Worm (Caenorhabditis elegans): Measurements from ENCODE around the gene Y105C5B.11.

DNA sequence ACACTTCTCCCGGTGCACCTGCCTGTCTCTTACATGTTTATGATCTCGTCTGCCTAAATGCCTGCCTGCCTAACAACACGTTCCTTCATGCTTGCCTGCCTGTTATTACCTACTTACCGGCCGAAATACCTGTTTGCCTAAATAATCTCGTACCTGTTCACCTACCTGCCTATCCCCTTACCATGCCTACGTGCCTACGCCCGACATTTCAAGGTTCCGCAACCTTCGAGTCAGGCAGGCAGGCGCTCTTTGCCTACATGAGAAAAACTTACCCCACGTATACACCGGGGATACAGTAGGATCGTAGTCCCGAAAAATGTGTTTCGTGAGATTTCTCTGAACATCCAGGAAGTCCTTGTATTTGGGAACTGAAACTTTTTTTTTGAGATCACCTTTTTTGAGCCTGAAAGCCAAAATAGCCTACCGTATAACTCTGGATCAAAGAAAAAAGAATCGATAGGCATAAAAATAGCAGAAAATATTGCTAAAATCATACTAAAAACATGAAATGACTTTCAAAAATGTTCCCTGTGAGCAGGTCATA lies 21.0 kb upstream of the Y105C5B.11 start, which contains the start of gene lgc-19:
- TF ChIP-seq snpc-4 (GFP tag; optimal IDR thresholded peaks at IDR 0.05) = no peak
- no peak for TF ChIP-seq snpc-4 (tag; optimal IDR thresholded peaks at IDR 0.05)
- no peak for TF ChIP-seq dpl-1 (GFP tag; optimal IDR thresholded peaks at IDR 0.05)

All from whole organism, young adult.